Worm (Caenorhabditis elegans): ENCODE results near the gene F59B2.13.

The F59B2.13 gene

ce11 chrIII:9053740-9054252 lies 26.9 kb upstream of the F59B2.13 start, which contains the start of gene R107.5 (continued):
- peak; percentile 59; the same call in 1 of the 2 replicates for TF ChIP-seq F33H1.4 (GFP tag; IDR thresholded peaks at IDR 0.05)
- TF ChIP-seq cebp-1 (GFP tag; IDR thresholded peaks at IDR 0.05), result peak; percentile 70; the same call in 1 of the 2 replicates
- TF ChIP-seq cebp-1 (tag; optimal IDR thresholded peaks at IDR 0.05), result peak; percentile 89
- TF ChIP-seq sea-2 (GFP tag; IDR thresholded peaks at IDR 0.05), result peak; percentile 97
- peak; percentile 95 for TF ChIP-seq ceh-27 (GFP tag; optimal IDR thresholded peaks at IDR 0.05)
- peak; percentile 58; the same call in 1 of the 2 replicates for TF ChIP-seq ceh-100 (GFP tag; IDR thresholded peaks at IDR 0.05)
- no peak for TF ChIP-seq snpc-1.3 (tag; optimal IDR thresholded peaks at IDR 0.05; ENCODE audit: insufficient read depth)
- TF ChIP-seq madf-3 (GFP tag; IDR thresholded peaks at IDR 0.05), result peak; percentile 82
- TF ChIP-seq F55B11.4 (tag; optimal IDR thresholded peaks at IDR 0.05; ENCODE audit: borderline replicate concordance, insufficient read depth), result no peak
- TF ChIP-seq hmg-20 (GFP tag; IDR thresholded peaks at IDR 0.05), result no peak
- peak; percentile 86 for TF ChIP-seq F57C9.4 (tag; optimal IDR thresholded peaks at IDR 0.05)
- peak; percentile 32 for TF ChIP-seq B0261.1 (tag; optimal IDR thresholded peaks at IDR 0.05)
- no peak for TF ChIP-seq Y53F4B.3 (GFP tag; IDR thresholded peaks at IDR 0.05)
- no peak for TF ChIP-seq F37B4.10 (GFP tag; IDR thresholded peaks at IDR 0.05)
- no peak for TF ChIP-seq nhr-179 (tag; optimal IDR thresholded peaks at IDR 0.05)
- no peak for TF ChIP-seq nfya-1 (tag; optimal IDR thresholded peaks at IDR 0.05; ENCODE audit: borderline replicate concordance, insufficient read depth)
- peak; percentile 46; the same call in 1 of the 2 replicates for TF ChIP-seq B0019.2 (GFP tag; conservative IDR thresholded peaks at IDR 0.05)
- peak; percentile 92 for TF ChIP-seq gei-17 (GFP tag; optimal IDR thresholded peaks at IDR 0.05)
- peak; percentile 97 for TF ChIP-seq lin-40 (tag; optimal IDR thresholded peaks at IDR 0.05)
- peak; percentile 87 for TF ChIP-seq cebp-2 (GFP tag; IDR thresholded peaks at IDR 0.05)
- TF ChIP-seq egl-18 (GFP tag; IDR thresholded peaks at IDR 0.05), result peak; percentile 91
- no peak for TF ChIP-seq aptf-2 (GFP tag; conservative IDR thresholded peaks at IDR 0.05)
- TF ChIP-seq C17E4.6 (GFP tag; IDR thresholded peaks at IDR 0.05), result peak; percentile 77
- TF ChIP-seq F52B5.7 (tag; optimal IDR thresholded peaks at IDR 0.05), result peak; percentile 54
- TF ChIP-seq F49E8.2 (tag; optimal IDR thresholded peaks at IDR 0.05; ENCODE audit: insufficient read depth), result no peak
- TF ChIP-seq ztf-26 (tag; optimal IDR thresholded peaks at IDR 0.05), result peak; percentile 98
- TF ChIP-seq ama-1 (optimal IDR thresholded peaks at IDR 0.05), result peak; percentile 86
- TF ChIP-seq ama-1 (GFP tag; optimal IDR thresholded peaks at IDR 0.05), result no peak
- TF ChIP-seq snpc-3.4 (tag; optimal IDR thresholded peaks at IDR 0.05), result no peak
- peak; percentile 96 for TF ChIP-seq ztf-3 (GFP tag; optimal IDR thresholded peaks at IDR 0.05)
- TF ChIP-seq lsl-1 (GFP tag; optimal IDR thresholded peaks at IDR 0.05), result peak; percentile 22
- peak; percentile 47 for TF ChIP-seq ZK185.1 (tag; optimal IDR thresholded peaks at IDR 0.05; ENCODE audit: poor library complexity, severe bottlenecking)
- TF ChIP-seq lir-1 (GFP tag; conservative IDR thresholded peaks at IDR 0.05), result peak; percentile 93
- TF ChIP-seq hrde-1 (tag; optimal IDR thresholded peaks at IDR 0.05; ENCODE audit: borderline replicate concordance), result no peak
- TF ChIP-seq ztf-18 (tag; optimal IDR thresholded peaks at IDR 0.05), result peak; percentile 63
- peak; percentile 98 for TF ChIP-seq let-526 (GFP tag; IDR thresholded peaks at IDR 0.05)
- no peak for TF ChIP-seq madf-8 (GFP tag; conservative IDR thresholded peaks at IDR 0.05)
- TF ChIP-seq F10E7.11 (tag; optimal IDR thresholded peaks at IDR 0.05), result peak; percentile 82
- TF ChIP-seq zim-3 (tag; optimal IDR thresholded peaks at IDR 0.05), result peak; percentile 94
- TF ChIP-seq egl-44 (GFP tag; IDR thresholded peaks at IDR 0.05), result peak; percentile 84
- TF ChIP-seq lin-35 (GFP tag; optimal IDR thresholded peaks at IDR 0.05), result peak in 2 of 3 experiments; percentile 52 to 78
- TF ChIP-seq K11D2.4 (GFP tag; IDR thresholded peaks at IDR 0.05), result peak; percentile 96
- peak; percentile 55 for TF ChIP-seq ets-4 (GFP tag; optimal IDR thresholded peaks at IDR 0.05)
- peak; percentile 94 for TF ChIP-seq tlf-1 (GFP tag; optimal IDR thresholded peaks at IDR 0.05)
